Fruit fly (Drosophila melanogaster): ENCODE data around the gene CG8028.

dm6 chrX:19322945-19323834, 43.0 kb upstream of the CG8028 start:
- TF ChIP-seq usp (GFP tag; optimal IDR thresholded peaks at IDR 0.05): no peak
- no peak for TF ChIP-seq Dll (optimal IDR thresholded peaks at IDR 0.05)
- TF ChIP-seq CG8478 (optimal IDR thresholded peaks at IDR 0.05): no peak
- no peak for TF ChIP-seq pan (optimal IDR thresholded peaks at IDR 0.05)
- TF ChIP-seq psq (optimal IDR thresholded peaks at IDR 0.05): no peak

Data from whole organism.